Worm (Caenorhabditis elegans): ENCODE results near the gene T04F3.3.

T04F3.3 gene

ce11 chrV:11758635-11759034, at the start of gene T04F3.3:
TSS of gene T04F3.3 (plus strand) at chrV:11758935.
- TF ChIP-seq tbx-11 (GFP tag; IDR thresholded peaks at IDR 0.05) (no peak), hmbx-1 (tag; optimal IDR thresholded peaks at IDR 0.05) (no peak), tra-4 (tag; optimal IDR thresholded peaks at IDR 0.05) (no peak), flt-1 (GFP tag; IDR thresholded peaks at IDR 0.05) (no peak), ceh-13 (GFP tag; optimal IDR thresholded peaks at IDR 0.05) (no peak), aly-1 (tag; optimal IDR thresholded peaks at IDR 0.05) (no peak), ama-1 (optimal IDR thresholded peaks at IDR 0.05) (no peak), ceh-36 (tag; optimal IDR thresholded peaks at IDR 0.05) (no peak), pes-1 (GFP tag; IDR thresholded peaks at IDR 0.05) (no peak), scrt-1 (GFP tag; IDR thresholded peaks at IDR 0.05) (no peak), sea-1 (GFP tag; conservative IDR thresholded peaks at IDR 0.05) (no peak), ets-7 (tag; optimal IDR thresholded peaks at IDR 0.05) (no peak), hmg-4 (GFP tag; optimal IDR thresholded peaks at IDR 0.05) (no peak), B0310.2 (tag; optimal IDR thresholded peaks at IDR 0.05) (no peak), F13C5.2 (tag; optimal IDR thresholded peaks at IDR 0.05) (no peak), hnd-1 (tag; optimal IDR thresholded peaks at IDR 0.05) (no peak), tbx-37 (GFP tag; conservative IDR thresholded peaks at IDR 0.05) (no peak)

ce11 chrV:11711751-11712150, 47.0 kb upstream of the T04F3.3 start:
- TF ChIP-seq pes-1 (GFP tag; IDR thresholded peaks at IDR 0.05) (no peak), ets-7 (tag; optimal IDR thresholded peaks at IDR 0.05) (no peak), hnd-1 (tag; optimal IDR thresholded peaks at IDR 0.05) (no peak), ama-1 (optimal IDR thresholded peaks at IDR 0.05) (no peak), tbx-37 (GFP tag; conservative IDR thresholded peaks at IDR 0.05) (no peak), hmg-4 (GFP tag; optimal IDR thresholded peaks at IDR 0.05) (no peak), ceh-36 (tag; optimal IDR thresholded peaks at IDR 0.05) (no peak), hmbx-1 (tag; optimal IDR thresholded peaks at IDR 0.05) (no peak), tra-4 (tag; optimal IDR thresholded peaks at IDR 0.05) (no peak), scrt-1 (GFP tag; IDR thresholded peaks at IDR 0.05) (no peak), flt-1 (GFP tag; IDR thresholded peaks at IDR 0.05) (no peak), aly-1 (tag; optimal IDR thresholded peaks at IDR 0.05) (no peak), ceh-13 (GFP tag; optimal IDR thresholded peaks at IDR 0.05) (no peak), B0310.2 (tag; optimal IDR thresholded peaks at IDR 0.05) (no peak)

ce11 chrV:11715797-11716196, 42.9 kb upstream of the T04F3.3 start, which contains the start of gene tre-3:
TSS of gene tre-3 (minus strand) at chrV:11715903.
- TF ChIP-seq flt-1 (GFP tag; IDR thresholded peaks at IDR 0.05) (no peak), hmbx-1 (tag; optimal IDR thresholded peaks at IDR 0.05) (no peak), tbx-37 (GFP tag; conservative IDR thresholded peaks at IDR 0.05) (no peak), ama-1 (optimal IDR thresholded peaks at IDR 0.05) (no peak), tbx-11 (GFP tag; IDR thresholded peaks at IDR 0.05) (no peak), tra-4 (tag; optimal IDR thresholded peaks at IDR 0.05) (no peak), ceh-13 (GFP tag; optimal IDR thresholded peaks at IDR 0.05) (no peak), ceh-36 (tag; optimal IDR thresholded peaks at IDR 0.05) (no peak), aly-1 (tag; optimal IDR thresholded peaks at IDR 0.05) (no peak), ets-7 (tag; optimal IDR thresholded peaks at IDR 0.05) (no peak), hnd-1 (tag; optimal IDR thresholded peaks at IDR 0.05) (no peak), sea-1 (GFP tag; conservative IDR thresholded peaks at IDR 0.05) (no peak), F13C5.2 (tag; optimal IDR thresholded peaks at IDR 0.05) (no peak), B0310.2 (tag; optimal IDR thresholded peaks at IDR 0.05) (no peak), hmg-4 (GFP tag; optimal IDR thresholded peaks at IDR 0.05) (no peak), pes-1 (GFP tag; IDR thresholded peaks at IDR 0.05) (no peak), scrt-1 (GFP tag; IDR thresholded peaks at IDR 0.05) (no peak)

- TF ChIP-seq hmg-4 (GFP tag; optimal IDR thresholded peaks at IDR 0.05) (no peak), sea-1 (GFP tag; conservative IDR thresholded peaks at IDR 0.05) (no peak), hnd-1 (tag; optimal IDR thresholded peaks at IDR 0.05) (no peak), F13C5.2 (tag; optimal IDR thresholded peaks at IDR 0.05) (no peak), scrt-1 (GFP tag; IDR thresholded peaks at IDR 0.05) (no peak), flt-1 (GFP tag; IDR thresholded peaks at IDR 0.05) (no peak), tra-4 (tag; optimal IDR thresholded peaks at IDR 0.05) (no peak), ceh-13 (GFP tag; optimal IDR thresholded peaks at IDR 0.05) (no peak), pes-1 (GFP tag; IDR thresholded peaks at IDR 0.05) (no peak), tbx-37 (GFP tag; conservative IDR thresholded peaks at IDR 0.05) (no peak), aly-1 (tag; optimal IDR thresholded peaks at IDR 0.05) (no peak), ets-7 (tag; optimal IDR thresholded peaks at IDR 0.05) (no peak), ceh-36 (tag; optimal IDR thresholded peaks at IDR 0.05) (no peak), ama-1 (optimal IDR thresholded peaks at IDR 0.05) (no peak)
Observed at ce11 chrV:11716930-11717329, 41.8 kb upstream of the T04F3.3 start.

- no peak for TF ChIP-seq hmg-4 (GFP tag; optimal IDR thresholded peaks at IDR 0.05)
- TF ChIP-seq tbx-37 (GFP tag; conservative IDR thresholded peaks at IDR 0.05), result no peak
- TF ChIP-seq scrt-1 (GFP tag; IDR thresholded peaks at IDR 0.05), result no peak
- TF ChIP-seq tbx-11 (GFP tag; IDR thresholded peaks at IDR 0.05), result no peak
- TF ChIP-seq flt-1 (GFP tag; IDR thresholded peaks at IDR 0.05), result no peak
- TF ChIP-seq B0310.2 (tag; optimal IDR thresholded peaks at IDR 0.05), result no peak
- no peak for TF ChIP-seq F13C5.2 (tag; optimal IDR thresholded peaks at IDR 0.05)
- no peak for TF ChIP-seq ama-1 (optimal IDR thresholded peaks at IDR 0.05)
- no peak for TF ChIP-seq ceh-13 (GFP tag; optimal IDR thresholded peaks at IDR 0.05)
- no peak for TF ChIP-seq ceh-36 (tag; optimal IDR thresholded peaks at IDR 0.05)
- no peak for TF ChIP-seq hnd-1 (tag; optimal IDR thresholded peaks at IDR 0.05)
Observed at ce11 chrV:11722858-11723257, 35.9 kb upstream of the T04F3.3 start.

ce11 chrV:11725971-11726370, 32.8 kb upstream of the T04F3.3 start, which contains the start of gene daf-11:
TSS of gene daf-11 (minus strand) at chrV:11726071.
- TF ChIP-seq ceh-13 (GFP tag; optimal IDR thresholded peaks at IDR 0.05) (no peak), aly-1 (tag; optimal IDR thresholded peaks at IDR 0.05) (no peak), ama-1 (optimal IDR thresholded peaks at IDR 0.05) (no peak), hnd-1 (tag; optimal IDR thresholded peaks at IDR 0.05) (no peak)

ce11 chrV:11730060-11730459, 28.7 kb upstream of the T04F3.3 start, which contains the start of gene rhr-2:
TSS of gene rhr-2 (minus strand) at chrV:11730160.
- no peak for TF ChIP-seq ceh-13 (GFP tag; optimal IDR thresholded peaks at IDR 0.05)
- no peak for TF ChIP-seq flt-1 (GFP tag; IDR thresholded peaks at IDR 0.05)
- TF ChIP-seq B0310.2 (tag; optimal IDR thresholded peaks at IDR 0.05), result no peak
- no peak for TF ChIP-seq pes-1 (GFP tag; IDR thresholded peaks at IDR 0.05)
- no peak for TF ChIP-seq aly-1 (tag; optimal IDR thresholded peaks at IDR 0.05)
- TF ChIP-seq hmbx-1 (tag; optimal IDR thresholded peaks at IDR 0.05), result no peak
- TF ChIP-seq scrt-1 (GFP tag; IDR thresholded peaks at IDR 0.05), result no peak
- no peak for TF ChIP-seq tra-4 (tag; optimal IDR thresholded peaks at IDR 0.05)
- TF ChIP-seq hmg-4 (GFP tag; optimal IDR thresholded peaks at IDR 0.05), result no peak
- no peak for TF ChIP-seq ets-7 (tag; optimal IDR thresholded peaks at IDR 0.05)
- no peak for TF ChIP-seq tbx-37 (GFP tag; conservative IDR thresholded peaks at IDR 0.05)
- no peak for TF ChIP-seq tbx-11 (GFP tag; IDR thresholded peaks at IDR 0.05)

All from whole organism, early embryonic.